Fruit fly (Drosophila melanogaster): Measurements from ENCODE around the gene CG18599.

Gene CG18599

dm6 chr3R:18226809-18227157, 40.8 kb upstream of the CG18599 start:
- TF ChIP-seq CG7045 (GFP tag; optimal IDR thresholded peaks at IDR 0.05) (no peak), tj (GFP tag; optimal IDR thresholded peaks at IDR 0.05) (no peak), ovo (GFP tag; optimal IDR thresholded peaks at IDR 0.05) (no peak), bab1 (GFP tag; optimal IDR thresholded peaks at IDR 0.05) (no peak), CG5204 (GFP tag; optimal IDR thresholded peaks at IDR 0.05) (no peak), cnc (optimal IDR thresholded peaks at IDR 0.05) (no peak)

DNA sequence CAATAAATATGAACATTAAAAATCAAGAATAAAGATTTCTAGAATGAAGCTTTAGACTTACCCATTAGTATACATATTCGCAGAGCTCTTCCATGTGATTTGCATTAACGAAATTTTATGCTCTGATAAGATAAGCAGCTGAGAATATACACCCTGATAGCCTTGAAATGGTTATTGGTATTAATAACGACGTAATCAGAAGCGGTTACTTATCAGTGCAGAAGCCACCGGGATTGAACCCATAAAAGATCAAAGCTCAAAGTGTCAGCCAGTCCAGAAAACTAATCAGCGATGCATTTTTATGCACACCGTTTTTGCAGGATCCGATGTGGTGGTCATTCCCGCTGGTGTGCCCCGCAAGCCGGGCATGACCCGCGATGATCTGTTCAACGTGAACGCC, 40.2 kb upstream of the CG18599 start:
- TF ChIP-seq Crg-1 (GFP tag; optimal IDR thresholded peaks at IDR 0.05) (no peak), CG12768 (GFP tag; optimal IDR thresholded peaks at IDR 0.05) (no peak), CG7101 (tag; optimal IDR thresholded peaks at IDR 0.05) (no peak), pad (GFP tag; optimal IDR thresholded peaks at IDR 0.05) (no peak), cnc (optimal IDR thresholded peaks at IDR 0.05) (no peak), CG14711 (tag; optimal IDR thresholded peaks at IDR 0.05) (no peak), tj (GFP tag; optimal IDR thresholded peaks at IDR 0.05) (no peak)

DNA sequence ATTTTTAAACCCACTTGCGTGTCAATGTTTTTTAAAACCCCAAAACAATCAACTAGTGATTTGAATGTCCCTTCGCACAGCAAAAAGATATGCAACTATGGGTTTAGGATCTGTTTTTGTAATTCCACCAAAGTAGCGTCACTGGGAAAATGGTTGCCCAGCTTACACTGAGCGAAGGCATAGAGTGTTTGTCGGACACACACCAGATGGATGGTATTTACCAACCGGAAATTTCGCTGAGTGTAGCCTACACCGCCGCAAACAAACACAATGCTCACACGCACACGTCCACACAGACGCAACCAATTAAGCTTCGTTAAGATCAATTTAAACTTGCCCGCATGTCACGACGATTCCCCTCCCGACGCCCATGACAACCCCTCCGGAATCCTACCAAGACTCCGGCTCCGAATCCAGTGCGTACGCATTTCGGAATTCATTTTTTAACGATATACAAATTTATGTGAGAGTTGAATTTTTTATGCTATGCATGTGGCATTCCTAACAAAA, 38.8 kb upstream of the CG18599 start:
- TF ChIP-seq Hr96 (GFP tag; optimal IDR thresholded peaks at IDR 0.05) (no peak), Mnt (GFP tag; optimal IDR thresholded peaks at IDR 0.05) (no peak), CG11617 (GFP tag; optimal IDR thresholded peaks at IDR 0.05) (no peak), CG12768 (GFP tag; optimal IDR thresholded peaks at IDR 0.05) (peak; percentile 40)

DNA sequence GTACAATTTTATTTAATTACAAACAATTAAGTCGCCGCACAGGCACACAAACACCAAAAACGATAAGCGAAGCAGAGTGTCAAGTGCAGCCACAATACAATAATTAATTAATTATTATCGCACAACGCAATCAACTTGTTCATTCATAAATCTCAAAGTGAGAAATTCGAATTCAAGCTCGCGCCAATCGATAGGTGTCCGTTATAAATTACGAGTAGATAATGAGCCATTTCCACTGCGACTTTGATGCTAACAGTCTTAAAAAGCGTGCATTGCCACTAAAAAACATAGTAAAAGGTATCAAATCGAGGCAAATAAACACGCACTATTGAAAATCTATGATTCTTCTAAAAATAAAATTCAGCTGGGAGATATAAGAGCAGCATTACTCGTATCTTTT, 37.4 kb upstream of the CG18599 start:
- TF ChIP-seq CG14711 (tag; optimal IDR thresholded peaks at IDR 0.05) (no peak), cic (GFP tag; optimal IDR thresholded peaks at IDR 0.05) (peak; percentile 16), CG5204 (GFP tag; optimal IDR thresholded peaks at IDR 0.05) (no peak), CG7045 (GFP tag; optimal IDR thresholded peaks at IDR 0.05) (no peak), CG12768 (GFP tag; optimal IDR thresholded peaks at IDR 0.05) (no peak), CG1620 (GFP tag; optimal IDR thresholded peaks at IDR 0.05) (no peak)

- no peak for TF ChIP-seq Mnt (GFP tag; optimal IDR thresholded peaks at IDR 0.05)
- TF ChIP-seq CG11617 (GFP tag; optimal IDR thresholded peaks at IDR 0.05) = no peak
- TF ChIP-seq CG1620 (GFP tag; optimal IDR thresholded peaks at IDR 0.05) = no peak
- TF ChIP-seq cnc (optimal IDR thresholded peaks at IDR 0.05) = no peak
- TF ChIP-seq toe (GFP tag; optimal IDR thresholded peaks at IDR 0.05) = no peak
- no peak for TF ChIP-seq Crg-1 (GFP tag; optimal IDR thresholded peaks at IDR 0.05)
- no peak for TF ChIP-seq CG14711 (tag; optimal IDR thresholded peaks at IDR 0.05)
- no peak for TF ChIP-seq bab1 (GFP tag; optimal IDR thresholded peaks at IDR 0.05)
- no peak for TF ChIP-seq ovo (GFP tag; optimal IDR thresholded peaks at IDR 0.05)
- TF ChIP-seq tj (GFP tag; optimal IDR thresholded peaks at IDR 0.05) = no peak
- TF ChIP-seq pad (GFP tag; optimal IDR thresholded peaks at IDR 0.05) = no peak
- no peak for TF ChIP-seq CG7045 (GFP tag; optimal IDR thresholded peaks at IDR 0.05)
- no peak for TF ChIP-seq CG5204 (GFP tag; optimal IDR thresholded peaks at IDR 0.05)
- no peak for TF ChIP-seq CG33017 (tag; optimal IDR thresholded peaks at IDR 0.05)
- no peak for TF ChIP-seq CG12768 (GFP tag; optimal IDR thresholded peaks at IDR 0.05)
- TF ChIP-seq CG7101 (tag; optimal IDR thresholded peaks at IDR 0.05) = no peak
- no peak for TF ChIP-seq Hr96 (GFP tag; optimal IDR thresholded peaks at IDR 0.05)
- TF ChIP-seq kay (GFP tag; ENCODE audit: borderline replicate concordance) = no peak
- no peak for TF ChIP-seq Clk (GFP tag; optimal IDR thresholded peaks at IDR 0.05)
Measured at dm6 chr3R:18232187-18232586, 35.4 kb upstream of the CG18599 start.

dm6 chr3R:18234699-18235257, 32.8 kb upstream of the CG18599 start:
- TF ChIP-seq CG5204 (GFP tag; optimal IDR thresholded peaks at IDR 0.05) (no peak), cic (GFP tag; optimal IDR thresholded peaks at IDR 0.05) (no peak), ovo (GFP tag; optimal IDR thresholded peaks at IDR 0.05) (no peak), toe (GFP tag; optimal IDR thresholded peaks at IDR 0.05) (no peak), bab1 (GFP tag; optimal IDR thresholded peaks at IDR 0.05) (no peak), CG1620 (GFP tag; optimal IDR thresholded peaks at IDR 0.05) (no peak), CG33017 (tag; optimal IDR thresholded peaks at IDR 0.05) (no peak), CG7101 (tag; optimal IDR thresholded peaks at IDR 0.05) (no peak), kay (GFP tag; ENCODE audit: borderline replicate concordance) (no peak), cnc (optimal IDR thresholded peaks at IDR 0.05) (no peak), Hr96 (GFP tag; optimal IDR thresholded peaks at IDR 0.05) (no peak), CG12768 (GFP tag; optimal IDR thresholded peaks at IDR 0.05) (no peak), pad (GFP tag; optimal IDR thresholded peaks at IDR 0.05) (no peak), CG14711 (tag; optimal IDR thresholded peaks at IDR 0.05) (no peak), CG11617 (GFP tag; optimal IDR thresholded peaks at IDR 0.05) (no peak), CG7045 (GFP tag; optimal IDR thresholded peaks at IDR 0.05) (no peak), Mnt (GFP tag; optimal IDR thresholded peaks at IDR 0.05) (no peak)

DNA sequence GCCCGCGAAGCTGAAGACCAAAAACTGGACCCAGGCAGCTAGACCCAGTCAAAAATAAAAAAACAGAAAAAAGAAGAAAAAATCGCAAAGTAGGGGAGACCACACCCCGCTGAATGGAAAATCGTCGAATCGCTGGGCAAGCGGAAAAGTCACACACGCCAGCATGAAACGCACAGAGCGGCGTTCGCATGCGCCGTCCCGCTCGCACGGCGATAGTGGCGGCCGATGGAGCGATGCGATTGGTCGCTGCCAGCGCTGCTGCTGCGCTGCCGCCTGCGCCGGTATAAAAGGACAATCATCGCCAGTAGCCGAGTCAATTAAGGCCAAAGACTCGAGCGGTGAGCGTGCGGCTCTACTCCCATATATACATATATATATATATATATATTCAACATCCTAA, 31.7 kb upstream of the CG18599 start, which contains the start of gene repo:
repo (plus strand) TSS at position 314 of the 400 bp plus-strand sequence.
- TF ChIP-seq tj (GFP tag; optimal IDR thresholded peaks at IDR 0.05) (peak; percentile 1), pad (GFP tag; optimal IDR thresholded peaks at IDR 0.05) (peak; percentile 13), cnc (optimal IDR thresholded peaks at IDR 0.05) (no peak)

All from whole organism, adult.